Fruit fly (Drosophila melanogaster) whole organism, pupa: ENCODE results near the gene CG6398.

ENCODE experiments used
- CG10348 ChIP-seq: fragments of 200-800 bp; sonication (Bioruptor generic); IDR thresholded peaks from 2 replicates; pipeline ENCODE4 v1.3.6; 2022; ENCODE audit warnings: missing biosample characterization, missing genetic modification characterization
- CG15710 ChIP-seq: fragments of 200-800 bp; sonication (Bioruptor generic); optimal IDR thresholded peaks from 2 replicates; lab custom pipeline; 2018; ENCODE audit warnings: missing biosample characterization, mild to moderate bottlenecking, missing genetic modification characterization, moderate library complexity
- CG8301 ChIP-seq: fragments of 200-800 bp; sonication (Bioruptor generic); optimal IDR thresholded peaks from 2 replicates; lab custom pipeline; 2018; ENCODE audit warnings: missing biosample characterization, mild to moderate bottlenecking, missing genetic modification characterization
- D1 ChIP-seq: fragments of 200-800 bp; sonication (Bioruptor generic); optimal IDR thresholded peaks from 2 replicates; lab custom pipeline; 2018; ENCODE audit warnings: missing biosample characterization, mild to moderate bottlenecking, missing genetic modification characterization, moderate library complexity
- Snoo ChIP-seq: fragments of 200-800 bp; sonication (Bioruptor generic); optimal IDR thresholded peaks from 3 replicates; lab custom pipeline; 2017; ENCODE audit warnings: missing biosample characterization, mild to moderate bottlenecking, missing genetic modification characterization, inconsistent platforms
- fd96Ca ChIP-seq: fragments of 200-800 bp; sonication (Bioruptor generic); IDR thresholded peaks from 3 replicates; pipeline ENCODE4 v1.3.6; 2022; ENCODE audit warnings: missing biosample characterization, missing genetic modification characterization
- gl ChIP-seq: fragments of 200-800 bp; sonication (Bioruptor generic); optimal IDR thresholded peaks from 2 replicates; lab custom pipeline; 2018; ENCODE audit warnings: missing biosample characterization, mild to moderate bottlenecking, missing genetic modification characterization
- rn ChIP-seq: fragments of 200-800 bp; sonication (Bioruptor generic); IDR thresholded peaks from 2 replicates; pipeline ENCODE4 v1.3.6; 2022; ENCODE audit warnings: missing biosample characterization, missing genetic modification characterization

DNA sequence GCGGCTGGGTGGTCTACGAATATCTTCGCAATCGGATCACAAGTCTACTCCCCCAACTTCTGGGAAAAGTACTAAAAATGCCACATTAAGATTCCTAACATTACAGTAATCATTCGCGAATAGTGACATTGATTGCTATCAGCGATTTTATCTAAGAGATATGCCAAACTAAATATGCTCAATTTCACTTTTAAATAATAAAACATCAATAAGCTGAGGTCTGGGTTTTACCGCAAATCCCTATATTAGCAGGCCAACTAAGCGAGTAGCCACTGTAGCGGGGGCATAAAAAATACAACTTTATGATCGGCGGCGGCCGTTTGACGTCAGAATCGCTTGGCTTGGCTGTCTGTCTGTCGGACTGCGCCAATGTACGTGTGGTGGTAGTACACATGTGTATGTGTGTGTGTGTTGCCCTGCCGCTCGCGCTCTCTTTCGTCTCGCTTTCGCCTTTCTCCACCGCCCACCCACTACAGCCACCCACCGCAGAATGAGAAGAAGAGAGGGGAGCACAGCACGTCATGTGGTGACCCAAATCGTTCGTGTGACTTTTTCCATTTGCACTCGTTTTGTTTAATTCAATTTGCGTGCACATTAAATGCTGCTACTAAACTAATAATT is 49.8 kb downstream of the CG6398 start:
- TF ChIP-seq D1: no peak
- TF ChIP-seq gl: peak; percentile 56
- TF ChIP-seq fd96Ca: peak; percentile 95
- TF ChIP-seq rn: peak; percentile 79
- peak; percentile 92 for TF ChIP-seq Snoo (tag; lab: Kevin White, UChicago)
- peak; percentile 84 for TF ChIP-seq CG10348 (GFP tag; lab: Robert Waterston, UW)
- peak; percentile 81 for TF ChIP-seq CG15710 (tag; lab: Kevin White, UChicago)
- TF ChIP-seq CG8301 (tag; lab: Kevin White, UChicago): peak; percentile 85
